Worm (Caenorhabditis elegans) whole organism, L1 larva: Measurements from ENCODE around the gene ZK617.26.
A peak's percentile ranks its signal among the peaks of the same experiment; 100 is the strongest.

Source experiments
- C16A3.4 ChIP-seq: fragments of 150-350 bp; optimal IDR thresholded peaks from 2 replicates; lab custom pipeline; 2014; ENCODE audit warnings: missing biosample characterization, missing genetic modification characterization
- Y116A8C.19 ChIP-seq: sonication (generic microtip); optimal IDR thresholded peaks from 2 replicates; lab custom pipeline; 2016; ENCODE audit warnings: missing compliant biosample characterization, missing genetic modification characterization, borderline replicate concordance
- aha-1 ChIP-seq: fragments of 150-350 bp; optimal IDR thresholded peaks from 2 replicates; lab custom pipeline; 2014; ENCODE audit warnings: missing biosample characterization, missing genetic modification characterization
- blmp-1 ChIP-seq: fragments of 150-350 bp; optimal IDR thresholded peaks from 2 replicates; lab custom pipeline; 2014; ENCODE audit warnings: missing biosample characterization, missing genetic modification characterization
- ceh-90 ChIP-seq: sonication (generic microtip); optimal IDR thresholded peaks from 2 replicates; lab custom pipeline; 2016; ENCODE audit warnings: missing genetic modification characterization, missing compliant biosample characterization
- elt-2 ChIP-seq: sonication (generic microtip); optimal IDR thresholded peaks from 2 replicates; lab custom pipeline; 2016; ENCODE audit warnings: missing genetic modification characterization, mild to moderate bottlenecking, inconsistent platforms, missing compliant biosample characterization, missing genetic modification reagents
- elt-3 ChIP-seq, 6 experiments: fragments of 150-350 bp in 1 of 6; sonication (generic microtip); optimal IDR thresholded peaks; 2 replicates each; lab custom pipeline; 2017 to 2018; ENCODE audit warnings: missing biosample characterization in 6 of 6, missing genetic modification characterization in 6 of 6, inconsistent platforms in 1 of 6
- ets-5 ChIP-seq: fragments of 200-800 bp; sonication (Bioruptor generic); IDR thresholded peaks from 2 replicates; pipeline ENCODE4 v1.3.6; 2022; ENCODE audit warnings: missing genetic modification characterization, missing compliant biosample characterization
- grh-1 ChIP-seq: fragments of 200-800 bp; sonication (Bioruptor generic); IDR thresholded peaks from 2 replicates; pipeline ENCODE4 v1.3.6; 2022; ENCODE audit warnings: missing genetic modification reagents, missing genetic modification characterization, missing compliant biosample characterization
- hlh-17 ChIP-seq: fragments of 200-800 bp; sonication (Bioruptor generic); optimal IDR thresholded peaks from 2 replicates; lab custom pipeline; 2018; ENCODE audit warnings: missing genetic modification characterization, mild to moderate bottlenecking, missing compliant biosample characterization, moderate library complexity, borderline replicate concordance
- irx-1 ChIP-seq: sonication (generic microtip); optimal IDR thresholded peaks from 2 replicates; lab custom pipeline; 2016; ENCODE audit warnings: missing genetic modification characterization, missing compliant biosample characterization
- lin-13 ChIP-seq: fragments of 150-350 bp; optimal IDR thresholded peaks from 2 replicates; lab custom pipeline; 2014; ENCODE audit warnings: missing biosample characterization, missing genetic modification reagents, missing genetic modification characterization
- lin-14 ChIP-seq: fragments of 200-800 bp; sonication (Bioruptor generic); optimal IDR thresholded peaks from 2 replicates; lab custom pipeline; 2018; ENCODE audit warnings: mild to moderate bottlenecking, missing genetic modification characterization, moderate library complexity, missing compliant biosample characterization
- lin-35 ChIP-seq, 2 experiments: fragments of 150-350 bp; optimal IDR thresholded peaks; 2 replicates each; lab custom pipeline; 2014; ENCODE audit warnings: missing biosample characterization in 2 of 2, missing genetic modification characterization in 2 of 2, missing genetic modification reagents in 2 of 2
- lin-39 ChIP-seq: fragments of 150-350 bp; optimal IDR thresholded peaks from 2 replicates; lab custom pipeline; 2014; ENCODE audit warnings: missing biosample characterization, missing genetic modification reagents, missing genetic modification characterization
- lir-3 ChIP-seq: sonication (generic microtip); optimal IDR thresholded peaks from 2 replicates; lab custom pipeline; 2016; ENCODE audit warnings: mild to moderate bottlenecking, missing genetic modification characterization, moderate library complexity, missing compliant biosample characterization; ENCODE audit not compliant: poor library complexity
- lsy-2 ChIP-seq, 2 experiments: fragments of 150-350 bp; optimal IDR thresholded peaks; 2 replicates each; lab custom pipeline; 2014; ENCODE audit warnings: missing biosample characterization in 2 of 2, missing genetic modification characterization in 2 of 2
- nhr-12 ChIP-seq: sonication (generic microtip); optimal IDR thresholded peaks from 2 replicates; lab custom pipeline; 2017; ENCODE audit warnings: missing biosample characterization, missing genetic modification characterization
- nhr-20 ChIP-seq: sonication (generic microtip); optimal IDR thresholded peaks from 2 replicates; lab custom pipeline; 2016; ENCODE audit warnings: mild to moderate bottlenecking, missing genetic modification characterization, missing compliant biosample characterization
- nhr-71 ChIP-seq: sonication (generic microtip); optimal IDR thresholded peaks from 2 replicates; lab custom pipeline; 2016; ENCODE audit warnings: mild to moderate bottlenecking, missing genetic modification characterization, moderate library complexity, missing compliant biosample characterization
- nhr-84 ChIP-seq: sonication (generic microtip); optimal IDR thresholded peaks from 2 replicates; lab custom pipeline; 2017; ENCODE audit warnings: missing biosample characterization, missing genetic modification characterization
- nhr-85 ChIP-seq: sonication (generic microtip); peaks from one replicate; lab custom pipeline; 2016; ENCODE audit warnings: missing genetic modification characterization, inconsistent platforms, missing compliant biosample characterization
- nhr-90 ChIP-seq: sonication (generic microtip); optimal IDR thresholded peaks from 2 replicates; lab custom pipeline; 2016; ENCODE audit warnings: mild to moderate bottlenecking, missing genetic modification characterization, missing compliant biosample characterization; ENCODE audit not compliant: poor library complexity
- pax-3 ChIP-seq: fragments of 200-800 bp; sonication (Bioruptor generic); optimal IDR thresholded peaks from 2 replicates; lab custom pipeline; 2018; ENCODE audit warnings: mild to moderate bottlenecking, missing genetic modification characterization, moderate library complexity, missing compliant biosample characterization
- skn-1 ChIP-seq: fragments of 150-350 bp; optimal IDR thresholded peaks from 2 replicates; lab custom pipeline; 2014; ENCODE audit warnings: missing biosample characterization, missing genetic modification characterization
- snpc-4 ChIP-seq: fragments of 150-350 bp; optimal IDR thresholded peaks from 2 replicates; lab custom pipeline; 2014; ENCODE audit warnings: missing biosample characterization, missing genetic modification characterization
- snu-23 ChIP-seq: sonication (generic microtip); optimal IDR thresholded peaks from 2 replicates; lab custom pipeline; 2016; ENCODE audit warnings: missing genetic modification characterization, missing compliant biosample characterization
- sox-4 ChIP-seq: sonication (generic microtip); optimal IDR thresholded peaks from 2 replicates; lab custom pipeline; 2016; ENCODE audit warnings: missing genetic modification characterization, missing compliant biosample characterization
- sup-37 ChIP-seq: fragments of 200-800 bp; sonication (Bioruptor generic); optimal IDR thresholded peaks from 2 replicates; lab custom pipeline; 2018; ENCODE audit warnings: mild to moderate bottlenecking, missing genetic modification characterization, missing compliant biosample characterization
- tbx-2 ChIP-seq: sonication (generic microtip); optimal IDR thresholded peaks from 2 replicates; lab custom pipeline; 2016; ENCODE audit warnings: missing genetic modification characterization, missing compliant biosample characterization
- unc-130 ChIP-seq: fragments of 150-350 bp; optimal IDR thresholded peaks from 2 replicates; lab custom pipeline; 2017; ENCODE audit warnings: missing biosample characterization, missing genetic modification characterization, inconsistent platforms
- unc-62 ChIP-seq: fragments of 150-350 bp; optimal IDR thresholded peaks from 2 replicates; lab custom pipeline; 2014; ENCODE audit warnings: missing biosample characterization, missing genetic modification reagents, missing genetic modification characterization
- unc-86 ChIP-seq: sonication (generic microtip); optimal IDR thresholded peaks from 2 replicates; lab custom pipeline; 2016; ENCODE audit warnings: missing genetic modification characterization, missing compliant biosample characterization
- unc-98 ChIP-seq: fragments of 200-800 bp; sonication (Bioruptor generic); IDR thresholded peaks from 2 replicates; pipeline ENCODE4 v1.3.6; 2022; ENCODE audit warnings: missing genetic modification characterization, missing compliant biosample characterization
- ztf-4 ChIP-seq: fragments of 150-350 bp; optimal IDR thresholded peaks from 2 replicates; lab custom pipeline; 2014; ENCODE audit warnings: missing biosample characterization, missing genetic modification characterization

The ZK617.26 gene

ce11 chrIV:12029722-12030182, 19.0 kb upstream of the ZK617.26 start, which contains the start of gene T12G3.11 (continued):
- peak; percentile 31 for TF ChIP-seq skn-1
- TF ChIP-seq aha-1 (tag; lab: Kevin White, UChicago) = no peak
- peak; percentile 3 for TF ChIP-seq lir-3 (tag; lab: Kevin White, UChicago)
- TF ChIP-seq unc-130 = no peak
- peak; percentile 49 to 55 for TF ChIP-seq lin-35 (GFP tag; optimal IDR thresholded peaks at IDR 0.05; lab: Kevin White, UChicago)
- no peak for TF ChIP-seq unc-86 (tag; lab: Kevin White, UChicago)
- TF ChIP-seq C16A3.4 = no peak
- no peak for TF ChIP-seq ceh-90 (tag; lab: Kevin White, UChicago)

- TF ChIP-seq unc-98 (GFP tag; lab: Robert Waterston, UW) = no peak
Measured at ce11 chrIV:12029074-12029473, 18.3 kb upstream of the ZK617.26 start, which contains the start of gene tgn-38. tgn-38 (minus strand) TSS chrIV:12029174.

ce11 chrIV:12021360-12021759, 10.6 kb upstream of the ZK617.26 start:
- peak in 1 of 2 experiments; percentile 10 for TF ChIP-seq lin-35 (GFP tag; optimal IDR thresholded peaks at IDR 0.05; lab: Kevin White, UChicago)
- peak; percentile 66 for TF ChIP-seq nhr-20 (tag; lab: Kevin White, UChicago)
- TF ChIP-seq snu-23 (GFP tag; lab: Kevin White, UChicago) = peak; percentile 37
- TF ChIP-seq tbx-2 = peak; percentile 9
- TF ChIP-seq lin-13 (GFP tag; lab: Kevin White, UChicago) = no peak
- TF ChIP-seq nhr-71 (tag; lab: Kevin White, UChicago) = peak; percentile 75
- no peak for TF ChIP-seq grh-1 (GFP tag; lab: Robert Waterston, UW)
- TF ChIP-seq nhr-90 = peak; percentile 43
- TF ChIP-seq sox-4 = no peak
- peak; percentile 94 for TF ChIP-seq nhr-85 (tag; lab: Kevin White, UChicago)
- TF ChIP-seq lin-14 (GFP tag; lab: Kevin White, UChicago) = peak; percentile 79
- no peak for TF ChIP-seq lsy-2 (tag; optimal IDR thresholded peaks at IDR 0.05; lab: Kevin White, UChicago)
- TF ChIP-seq blmp-1 = peak; percentile 58
- peak in 5 of 6 experiments; percentile 6 to 64 (median 52) for TF ChIP-seq elt-3 (tag; optimal IDR thresholded peaks at IDR 0.05; lab: Kevin White, UChicago)
- TF ChIP-seq lin-39 = peak; percentile 14
- peak; percentile 37 for TF ChIP-seq irx-1
- TF ChIP-seq nhr-84 = no peak

- no peak for TF ChIP-seq hlh-17 (GFP tag; lab: Kevin White, UChicago)
- peak; percentile 74 for TF ChIP-seq blmp-1
- peak; percentile 48 for TF ChIP-seq nhr-85 (tag; lab: Kevin White, UChicago)
- TF ChIP-seq, all 84 proteins: peak for 2
Measured at ce11 chrIV:12018920-12019319, 8.2 kb upstream of the ZK617.26 start.

- no peak for TF ChIP-seq elt-3 (tag; optimal IDR thresholded peaks at IDR 0.05; lab: Kevin White, UChicago)
- TF ChIP-seq unc-62 (GFP tag; lab: Kevin White, UChicago) = no peak
- no peak for TF ChIP-seq nhr-12 (tag; lab: Kevin White, UChicago)
- no peak for TF ChIP-seq Y116A8C.19 (tag; lab: Kevin White, UChicago)
- no peak for TF ChIP-seq ets-5 (GFP tag; lab: Robert Waterston, UW)
- TF ChIP-seq elt-2 (tag; lab: Kevin White, UChicago) = no peak
- TF ChIP-seq, all 84 proteins: peak for 0
Measured at ce11 chrIV:12015586-12015985, 4.8 kb upstream of the ZK617.26 start, which contains the start of gene lips-6. lips-6 (minus strand) TSS chrIV:12015686.

ce11 chrIV:12013120-12013519, 2.4 kb upstream of the ZK617.26 start, which contains the start of gene spe-17:
spe-17 (plus strand) TSS chrIV:12013420.
- TF ChIP-seq sup-37 (GFP tag; lab: Kevin White, UChicago) (no peak), lin-14 (GFP tag; lab: Kevin White, UChicago) (no peak), pax-3 (tag; lab: Kevin White, UChicago) (no peak), ztf-4 (tag; lab: Kevin White, UChicago) (no peak), lin-13 (GFP tag; lab: Kevin White, UChicago) (no peak), snpc-4 (tag; lab: Kevin White, UChicago) (no peak)
